Worm (Caenorhabditis elegans) whole organism, mixed stage, embryonic: Measurements from ENCODE around the gene C17B7.10.

Experiments used
- ceh-83 ChIP-seq: fragments of 200-800 bp; sonication (Bioruptor generic); optimal IDR thresholded peaks from 2 replicates; lab custom pipeline; 2018; ENCODE audit warnings: mild to moderate bottlenecking, missing genetic modification characterization, missing compliant biosample characterization
- ces-1 ChIP-seq: fragments of 150-350 bp; optimal IDR thresholded peaks from 2 replicates; lab custom pipeline; 2014; ENCODE audit warnings: missing biosample characterization, missing genetic modification reagents, missing genetic modification characterization
- elt-3 ChIP-seq: fragments of 150-350 bp; optimal IDR thresholded peaks from 2 replicates; lab custom pipeline; 2014; ENCODE audit warnings: missing biosample characterization, missing genetic modification characterization
- lin-13 ChIP-seq: fragments of 150-350 bp; optimal IDR thresholded peaks from 2 replicates; lab custom pipeline; 2014; ENCODE audit warnings: missing biosample characterization, missing genetic modification characterization
- nhr-237 ChIP-seq: fragments of 150-350 bp; optimal IDR thresholded peaks from 2 replicates; lab custom pipeline; 2014; ENCODE audit warnings: missing biosample characterization, missing genetic modification characterization
- snpc-4 ChIP-seq: fragments of 150-350 bp; optimal IDR thresholded peaks from 2 replicates; lab custom pipeline; 2014; ENCODE audit warnings: missing biosample characterization, missing genetic modification characterization
- sptf-1 ChIP-seq: sonication (generic microtip); optimal IDR thresholded peaks from 2 replicates; lab custom pipeline; 2017; ENCODE audit warnings: mild to moderate bottlenecking, missing genetic modification characterization, moderate library complexity, missing compliant biosample characterization
- ztf-11 ChIP-seq: fragments of 150-350 bp; optimal IDR thresholded peaks from 2 replicates; lab custom pipeline; 2014; ENCODE audit warnings: missing biosample characterization, missing genetic modification characterization

DNA sequence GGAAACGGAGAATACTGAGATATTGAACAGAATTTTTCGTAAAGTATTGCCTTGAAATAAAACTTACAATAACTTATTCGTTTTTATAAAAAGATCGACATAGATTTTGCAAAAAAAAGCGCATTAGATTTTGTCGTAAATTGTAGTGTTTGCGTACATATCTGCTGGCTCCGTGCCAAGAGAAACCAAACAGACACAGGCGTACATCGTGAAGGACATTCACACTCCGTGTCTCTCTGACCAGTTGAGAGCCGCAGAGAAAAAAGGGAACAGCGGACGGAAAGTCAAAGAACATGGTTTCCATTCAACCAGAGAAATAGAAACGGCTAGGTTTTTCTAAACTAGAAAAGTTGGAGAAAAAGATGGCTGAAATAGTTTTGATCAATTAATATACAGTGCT, 26.5 kb downstream of the C17B7.10 start, which contains the start of gene arrd-19:
- TF ChIP-seq ztf-11, result no peak
- TF ChIP-seq lin-13, result no peak
- no peak for TF ChIP-seq snpc-4 (tag; lab: Kevin White, UChicago)
- TF ChIP-seq elt-3 (tag; lab: Kevin White, UChicago), result no peak
- peak; percentile 19 for TF ChIP-seq nhr-237 (tag; lab: Kevin White, UChicago)
- TF ChIP-seq ceh-83 (GFP tag; lab: Kevin White, UChicago), result no peak
- TF ChIP-seq sptf-1 (tag; lab: Kevin White, UChicago), result no peak
- TF ChIP-seq ces-1 (GFP tag; lab: Kevin White, UChicago), result no peak
